Fruit fly (Drosophila melanogaster) whole organism, wandering third instar larva: ENCODE measurements around the gene CG43740.

ENCODE experiments used
- Dfd ChIP-seq: fragments of >200 bp; optimal IDR thresholded peaks from 2 replicates; lab custom pipeline; 2017; ENCODE audit warnings: missing biosample characterization, missing genetic modification characterization
- pan ChIP-seq: fragments of >200 bp; optimal IDR thresholded peaks from 2 replicates; lab custom pipeline; 2017
- psq ChIP-seq: fragments of 200-800 bp; sonication (Bioruptor generic); optimal IDR thresholded peaks from 3 replicates; lab custom pipeline; 2017; ENCODE audit warnings: missing biosample characterization, mild to moderate bottlenecking, missing genetic modification characterization, moderate library complexity
- usp ChIP-seq: fragments of >200 bp; optimal IDR thresholded peaks from 2 replicates; lab custom pipeline; 2017; ENCODE audit warnings: missing biosample characterization, missing genetic modification characterization

DNA sequence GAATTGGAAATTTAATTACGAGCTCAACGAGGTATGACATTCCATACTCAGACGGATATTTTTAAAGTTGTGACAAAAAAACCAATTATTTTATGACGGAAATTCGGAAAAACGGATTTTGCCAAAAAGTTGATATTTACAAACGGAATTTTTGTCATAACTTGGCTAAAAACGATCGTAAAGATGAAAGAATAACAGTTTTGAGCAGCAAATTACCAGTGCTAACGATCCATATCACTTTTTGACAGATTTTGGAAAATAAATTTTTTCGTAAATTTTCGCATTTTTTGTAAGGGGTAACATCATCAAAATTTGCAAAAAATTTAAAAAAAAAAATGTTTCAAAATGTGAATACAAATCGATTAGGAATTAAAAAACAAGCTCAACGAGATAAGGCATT, 7.0 kb downstream of the CG43740 start:
- no peak for TF ChIP-seq psq (GFP tag; lab: Kevin White, UChicago)
- no peak for TF ChIP-seq pan (lab: Kevin White, UChicago)
- peak; percentile 91 for TF ChIP-seq Dfd (GFP tag; lab: Kevin White, UChicago)
- TF ChIP-seq usp (GFP tag; lab: Kevin White, UChicago) = no peak
